Worm (Caenorhabditis elegans): ENCODE data around the gene C23F12.9.
A peak's percentile ranks its signal among the peaks of the same experiment; 100 is the strongest.

Gene C23F12.9

ce11 chrX:9373729-9374128 lies 20.1 kb upstream of the C23F12.9 start:
- TF ChIP-seq fkh-10 (GFP tag; optimal IDR thresholded peaks at IDR 0.05): peak; percentile 39
- no peak for TF ChIP-seq ceh-28 (tag; optimal IDR thresholded peaks at IDR 0.05)
- TF ChIP-seq nhr-76 (tag; optimal IDR thresholded peaks at IDR 0.05): no peak
- TF ChIP-seq ztf-11 (tag; optimal IDR thresholded peaks at IDR 0.05): no peak

- TF ChIP-seq egl-27 (tag; optimal IDR thresholded peaks at IDR 0.05) (no peak), mml-1 (tag; optimal IDR thresholded peaks at IDR 0.05) (no peak), nhr-67 (tag; optimal IDR thresholded peaks at IDR 0.05) (no peak), egl-5 (tag; optimal IDR thresholded peaks at IDR 0.05) (no peak), R02D3.7 (tag; optimal IDR thresholded peaks at IDR 0.05) (no peak), ztf-4 (tag; optimal IDR thresholded peaks at IDR 0.05) (no peak), nhr-76 (tag; optimal IDR thresholded peaks at IDR 0.05) (no peak), pha-4 (tag; optimal IDR thresholded peaks at IDR 0.05) (no peak), elt-1 (tag; optimal IDR thresholded peaks at IDR 0.05) (no peak), snpc-4 (tag; optimal IDR thresholded peaks at IDR 0.05) (no peak), ama-1 (optimal IDR thresholded peaks at IDR 0.05) (no peak), nhr-12 (tag; optimal IDR thresholded peaks at IDR 0.05) (no peak), ceh-28 (tag; optimal IDR thresholded peaks at IDR 0.05) (no peak), mdl-1 (tag; optimal IDR thresholded peaks at IDR 0.05) (no peak), ceh-16 (tag; optimal IDR thresholded peaks at IDR 0.05) (no peak), nhr-28 (tag; optimal IDR thresholded peaks at IDR 0.05) (no peak)
Observed at ce11 chrX:9387041-9387440, 6.8 kb upstream of the C23F12.9 start, which contains the start of gene C23F12.4. Gene C23F12.4, plus strand, starts transcription at chrX:9387341.

- no peak for TF ChIP-seq elt-3 (tag; optimal IDR thresholded peaks at IDR 0.05)
- no peak for TF ChIP-seq lsy-12 (tag; optimal IDR thresholded peaks at IDR 0.05)
- no peak for TF ChIP-seq R02D3.7 (tag; optimal IDR thresholded peaks at IDR 0.05)
- no peak for TF ChIP-seq fos-1 (tag; optimal IDR thresholded peaks at IDR 0.05)
- TF ChIP-seq lin-39 (tag; optimal IDR thresholded peaks at IDR 0.05): no peak
Observed at ce11 chrX:9388686-9389085, 5.2 kb upstream of the C23F12.9 start.

- TF ChIP-seq ZK546.5 (tag; optimal IDR thresholded peaks at IDR 0.05) (no peak), fos-1 (tag; optimal IDR thresholded peaks at IDR 0.05) (no peak), nhr-237 (tag; optimal IDR thresholded peaks at IDR 0.05) (no peak), elt-3 (tag; optimal IDR thresholded peaks at IDR 0.05) (no peak)
Observed at ce11 chrX:9391345-9391744, 2.5 kb upstream of the C23F12.9 start, which contains the start of gene C23F12.3. Gene C23F12.3, plus strand, starts transcription at chrX:9391645.

ce11 chrX:9397401-9397800 lies 3.6 kb downstream of the C23F12.9 start, which contains the start of gene fln-2:
Gene fln-2, plus strand, starts transcription at chrX:9397701.
- no peak for TF ChIP-seq mdl-1 (tag; optimal IDR thresholded peaks at IDR 0.05)
- TF ChIP-seq nfya-1 (tag; optimal IDR thresholded peaks at IDR 0.05; ENCODE audit: insufficient read depth): no peak
- TF ChIP-seq pha-4 (tag; optimal IDR thresholded peaks at IDR 0.05): no peak
- TF ChIP-seq elt-3 (tag; optimal IDR thresholded peaks at IDR 0.05): no peak
- TF ChIP-seq eor-1 (tag; optimal IDR thresholded peaks at IDR 0.05): no peak
- no peak for TF ChIP-seq nhr-23 (tag; optimal IDR thresholded peaks at IDR 0.05)
- TF ChIP-seq fkh-10 (GFP tag; optimal IDR thresholded peaks at IDR 0.05): no peak
- no peak for TF ChIP-seq nhr-76 (tag; optimal IDR thresholded peaks at IDR 0.05)
- no peak for TF ChIP-seq sea-2 (GFP tag; optimal IDR thresholded peaks at IDR 0.05)
- TF ChIP-seq zag-1 (tag; optimal IDR thresholded peaks at IDR 0.05): no peak
- TF ChIP-seq nhr-12 (tag; optimal IDR thresholded peaks at IDR 0.05): no peak

ce11 chrX:9401963-9402362 lies 8.1 kb downstream of the C23F12.9 start:
- TF ChIP-seq nhr-25 (tag; optimal IDR thresholded peaks at IDR 0.05): peak; percentile 79
- TF ChIP-seq mml-1 (tag; optimal IDR thresholded peaks at IDR 0.05): no peak
- peak; percentile 59 for TF ChIP-seq nhr-23 (tag; optimal IDR thresholded peaks at IDR 0.05)

- TF ChIP-seq nhr-25 (tag; optimal IDR thresholded peaks at IDR 0.05) (peak; percentile 45), elt-2 (tag; optimal IDR thresholded peaks at IDR 0.05) (no peak)
Observed at ce11 chrX:9402464-9402863, 8.6 kb downstream of the C23F12.9 start.

All from whole organism, L3 larva.